Worm (Caenorhabditis elegans): ENCODE data around the gene Y51A2B.16.

DNA sequence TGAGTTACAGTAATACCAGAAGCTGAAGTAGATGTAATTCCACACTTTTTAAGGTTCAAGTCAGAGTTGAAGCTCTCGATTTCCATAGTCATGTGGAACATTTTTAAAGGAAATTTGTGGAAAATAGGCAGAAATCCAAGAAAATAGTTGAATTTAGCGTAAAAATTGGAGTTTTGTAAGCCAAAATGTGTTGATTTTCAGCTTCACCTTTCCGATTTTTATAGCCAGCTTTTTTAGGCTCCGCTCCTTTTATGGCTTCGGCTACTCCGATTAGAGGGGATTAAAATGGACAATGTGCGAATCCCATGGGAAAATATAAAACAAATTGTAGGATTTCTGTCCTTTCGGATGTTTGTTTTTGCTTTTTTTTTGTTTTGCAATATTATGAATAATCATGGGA lies 29.4 kb downstream of the Y51A2B.16 start, which contains the start of gene C08E8.6:
- TF ChIP-seq nhr-237 (tag; optimal IDR thresholded peaks at IDR 0.05) (no peak), nhr-25 (tag; optimal IDR thresholded peaks at IDR 0.05; ENCODE audit: borderline replicate concordance, insufficient read depth) (no peak), nhr-48 (tag; optimal IDR thresholded peaks at IDR 0.05) (no peak), lin-13 (GFP tag; optimal IDR thresholded peaks at IDR 0.05) (no peak)
